Worm (Caenorhabditis elegans) whole organism, young adult: ENCODE data around the gene Y41D4A.3.
A peak's percentile ranks its signal among the peaks of the same experiment; 100 is the strongest.

Source experiments
- B0035.1 ChIP-seq: sonication (generic microtip); optimal IDR thresholded peaks from 2 replicates; lab custom pipeline; 2016; ENCODE audit warnings: missing genetic modification characterization, mild to moderate bottlenecking, missing compliant biosample characterization, missing genotype, missing genetic modification reagents
- C06A6.2 ChIP-seq: fragments of 200-800 bp; sonication (Bioruptor generic); conservative IDR thresholded peaks from 2 replicates; pipeline ENCODE4 v1.3.6; 2022; ENCODE audit warnings: missing genetic modification characterization, missing compliant biosample characterization
- C17E4.6 ChIP-seq: fragments of 200-800 bp; sonication (Bioruptor generic); IDR thresholded peaks from 2 replicates; pipeline ENCODE4 v1.3.6; 2022; ENCODE audit warnings: missing genetic modification reagents, missing genetic modification characterization, missing compliant biosample characterization
- F23B12.7 ChIP-seq: sonication (generic microtip); optimal IDR thresholded peaks from 2 replicates; lab custom pipeline; 2017; ENCODE audit warnings: missing genetic modification characterization, mild to moderate bottlenecking, missing compliant biosample characterization, antibody characterized with exemption, moderate library complexity; ENCODE audit not compliant: insufficient read depth
- F33H1.4 ChIP-seq: fragments of 200-800 bp; sonication (Bioruptor generic); IDR thresholded peaks from 2 replicates; pipeline ENCODE4 v1.3.6; 2022; ENCODE audit warnings: missing genetic modification reagents, missing genetic modification characterization, missing compliant biosample characterization
- F55B11.4 ChIP-seq: sonication (generic microtip); optimal IDR thresholded peaks from 2 replicates; lab custom pipeline; 2016; ENCODE audit warnings: missing compliant biosample characterization, missing genetic modification characterization, borderline replicate concordance; ENCODE audit not compliant: insufficient read depth
- T07F8.4 ChIP-seq: sonication (generic microtip); optimal IDR thresholded peaks from 2 replicates; lab custom pipeline; 2016; ENCODE audit warnings: mild to moderate bottlenecking, missing genetic modification characterization, moderate library complexity, missing compliant biosample characterization
- ZK185.1 ChIP-seq: sonication (generic microtip); optimal IDR thresholded peaks from 2 replicates; lab custom pipeline; 2016; ENCODE audit warnings: mild to moderate bottlenecking, missing genetic modification characterization, missing compliant biosample characterization; ENCODE audit not compliant: poor library complexity, severe bottlenecking
- aptf-2 ChIP-seq: fragments of 200-800 bp; sonication (Bioruptor generic); conservative IDR thresholded peaks from 2 replicates; pipeline ENCODE4 v1.3.6; 2022; ENCODE audit warnings: missing genetic modification reagents, missing genetic modification characterization, missing compliant biosample characterization
- athp-1 ChIP-seq: sonication (generic microtip); optimal IDR thresholded peaks from 2 replicates; lab custom pipeline; 2017; ENCODE audit warnings: mild to moderate bottlenecking, missing genetic modification characterization, missing compliant biosample characterization
- attf-5 ChIP-seq: fragments of 200-800 bp; sonication (Bioruptor generic); optimal IDR thresholded peaks from 2 replicates; lab custom pipeline; 2018; ENCODE audit warnings: mild to moderate bottlenecking, missing genetic modification characterization, missing compliant biosample characterization
- attf-6 ChIP-seq: fragments of 200-800 bp; sonication (Bioruptor generic); IDR thresholded peaks from 2 replicates; pipeline ENCODE4 v1.3.6; 2022; ENCODE audit warnings: missing genetic modification reagents, missing genetic modification characterization, missing compliant biosample characterization
- bed-2 ChIP-seq: fragments of 200-800 bp; sonication (Bioruptor generic); IDR thresholded peaks from 2 replicates; pipeline ENCODE4 v1.3.6; 2022; ENCODE audit warnings: missing genetic modification reagents, missing genetic modification characterization, missing compliant biosample characterization
- ccch-3 ChIP-seq: fragments of 200-800 bp; sonication (Bioruptor generic); optimal IDR thresholded peaks from 2 replicates; lab custom pipeline; 2018; ENCODE audit warnings: mild to moderate bottlenecking, missing genetic modification characterization, missing compliant biosample characterization
- cebp-1 ChIP-seq, 2 experiments: fragments of 200-800 bp in 1 of 2; sonication (Bioruptor generic) in 1 of 2; sonication (generic microtip) in 1 of 2; IDR thresholded peaks in 1 of 2; optimal IDR thresholded peaks in 1 of 2; 2 replicates each; pipeline versions ENCODE4 v1.3.6 to Lab custom; 2017 to 2022; ENCODE audit warnings: missing compliant biosample characterization in 2 of 2, missing genetic modification characterization in 2 of 2, mild to moderate bottlenecking in 1 of 2, missing genetic modification reagents in 1 of 2, moderate library complexity in 1 of 2
- ceh-100 ChIP-seq: fragments of 200-800 bp; sonication (Bioruptor generic); IDR thresholded peaks from 2 replicates; pipeline ENCODE4 v1.3.6; 2022; ENCODE audit warnings: missing genetic modification reagents, missing genetic modification characterization, missing compliant biosample characterization
- ceh-40 ChIP-seq: fragments of 200-800 bp; sonication (Bioruptor generic); IDR thresholded peaks from 2 replicates; pipeline ENCODE4 v1.3.6; 2022; ENCODE audit warnings: missing genetic modification characterization, missing compliant biosample characterization
- ceh-79 ChIP-seq: sonication (generic microtip); optimal IDR thresholded peaks from 2 replicates; lab custom pipeline; 2017; ENCODE audit warnings: mild to moderate bottlenecking, missing genetic modification characterization, missing compliant biosample characterization
- die-1 ChIP-seq: sonication (generic microtip); optimal IDR thresholded peaks from 2 replicates; lab custom pipeline; 2016; ENCODE audit warnings: missing genotype, mild to moderate bottlenecking, missing genetic modification characterization, missing compliant biosample characterization
- dox-1 ChIP-seq: fragments of 200-800 bp; sonication (Bioruptor generic); IDR thresholded peaks from 2 replicates; pipeline ENCODE4 v1.3.6; 2022; ENCODE audit warnings: missing genetic modification reagents, missing genetic modification characterization, missing compliant biosample characterization
- egl-18 ChIP-seq: fragments of 200-800 bp; sonication (Bioruptor generic); IDR thresholded peaks from 2 replicates; pipeline ENCODE4 v1.3.6; 2022; ENCODE audit warnings: missing genetic modification reagents, missing genetic modification characterization, missing compliant biosample characterization
- ekl-4 ChIP-seq: fragments of 200-800 bp; sonication (Bioruptor generic); IDR thresholded peaks from 2 replicates; pipeline ENCODE4 v1.3.6; 2022; ENCODE audit warnings: missing genetic modification reagents, missing genetic modification characterization, missing compliant biosample characterization
- fkh-3 ChIP-seq: sonication (generic microtip); optimal IDR thresholded peaks from 2 replicates; lab custom pipeline; 2016; ENCODE audit warnings: mild to moderate bottlenecking, missing genetic modification characterization, missing compliant biosample characterization
- hlh-12 ChIP-seq: sonication (generic microtip); optimal IDR thresholded peaks from 2 replicates; lab custom pipeline; 2016; ENCODE audit warnings: missing genetic modification characterization, missing compliant biosample characterization
- hlh-26 ChIP-seq: fragments of 200-800 bp; sonication (Bioruptor generic); conservative IDR thresholded peaks from 2 replicates; pipeline ENCODE4 v1.3.6; 2022; ENCODE audit warnings: missing genetic modification reagents, missing genetic modification characterization, missing compliant biosample characterization
- hmg-20 ChIP-seq: fragments of 200-800 bp; sonication (Bioruptor generic); IDR thresholded peaks from 2 replicates; pipeline ENCODE4 v1.3.6; 2022; ENCODE audit warnings: missing genetic modification reagents, missing genetic modification characterization, missing compliant biosample characterization
- hsf-1 ChIP-seq: fragments of 200-800 bp; sonication (Bioruptor generic); IDR thresholded peaks from 2 replicates; pipeline ENCODE4 v1.3.6; 2022; ENCODE audit warnings: missing genetic modification reagents, missing genetic modification characterization, missing compliant biosample characterization
- let-526 ChIP-seq: fragments of 200-800 bp; sonication (Bioruptor generic); IDR thresholded peaks from 2 replicates; pipeline ENCODE4 v1.3.6; 2022; ENCODE audit warnings: missing genetic modification reagents, missing genetic modification characterization, missing compliant biosample characterization
- lin-35 ChIP-seq, 3 experiments: fragments of 150-350 bp in 2 of 3; sonication (generic microtip) in 1 of 3; optimal IDR thresholded peaks; 2 replicates each; lab custom pipeline; 2014 to 2018; ENCODE audit warnings: missing biosample characterization in 3 of 3, missing genetic modification characterization in 3 of 3, missing genetic modification reagents in 3 of 3
- lsl-1 ChIP-seq: fragments of 200-800 bp; sonication (Bioruptor generic); optimal IDR thresholded peaks from 2 replicates; lab custom pipeline; 2018; ENCODE audit warnings: mild to moderate bottlenecking, missing genetic modification characterization, moderate library complexity, missing compliant biosample characterization
- madf-10 ChIP-seq: sonication (generic microtip); optimal IDR thresholded peaks from 2 replicates; lab custom pipeline; 2016; ENCODE audit warnings: mild to moderate bottlenecking, missing genetic modification characterization, missing compliant biosample characterization
- mcd-1 ChIP-seq: fragments of 200-800 bp; sonication (Bioruptor generic); IDR thresholded peaks from 2 replicates; pipeline ENCODE4 v1.3.6; 2022; ENCODE audit warnings: missing genetic modification reagents, missing genetic modification characterization, missing compliant biosample characterization
- mel-28 ChIP-seq: sonication (generic microtip); optimal IDR thresholded peaks from 2 replicates; lab custom pipeline; 2016; ENCODE audit warnings: borderline replicate concordance, mild to moderate bottlenecking, missing genetic modification characterization, missing compliant biosample characterization
- mes-4 ChIP-seq: sonication (generic microtip); optimal IDR thresholded peaks from 2 replicates; lab custom pipeline; 2016; ENCODE audit warnings: missing genotype, missing genetic modification characterization, missing compliant biosample characterization
- mxl-1 ChIP-seq: sonication (generic microtip); optimal IDR thresholded peaks from 2 replicates; lab custom pipeline; 2016; ENCODE audit warnings: missing genetic modification characterization, missing compliant biosample characterization
- nfya-2 ChIP-seq: fragments of 200-800 bp; sonication (Bioruptor generic); IDR thresholded peaks from 2 replicates; pipeline ENCODE4 v1.3.6; 2022; ENCODE audit warnings: missing genetic modification reagents, missing genetic modification characterization, missing compliant biosample characterization
- nfyb-1 ChIP-seq: fragments of 200-800 bp; sonication (Bioruptor generic); IDR thresholded peaks from 2 replicates; pipeline ENCODE4 v1.3.6; 2022; ENCODE audit warnings: missing genetic modification reagents, missing genetic modification characterization, missing compliant biosample characterization
- nhr-120 ChIP-seq: fragments of 200-800 bp; sonication (Bioruptor generic); IDR thresholded peaks from 2 replicates; pipeline ENCODE4 v1.3.6; 2022; ENCODE audit warnings: missing genetic modification characterization, missing compliant biosample characterization
- nhr-179 ChIP-seq: sonication (generic microtip); optimal IDR thresholded peaks from 2 replicates; lab custom pipeline; 2016; ENCODE audit warnings: mild to moderate bottlenecking, missing genetic modification characterization, missing compliant biosample characterization
- pbrm-1 ChIP-seq: fragments of 200-800 bp; sonication (Bioruptor generic); IDR thresholded peaks from 2 replicates; pipeline ENCODE4 v1.3.6; 2022; ENCODE audit warnings: missing genetic modification reagents, missing genetic modification characterization, missing compliant biosample characterization
- rpc-1 ChIP-seq, 2 experiments: fragments of 150-350 bp in 1 of 2; sonication (generic microtip) in 1 of 2; optimal IDR thresholded peaks; 2 replicates each; lab custom pipeline; 2014 to 2018; ENCODE audit warnings: missing biosample characterization in 1 of 2, missing genetic modification characterization in 1 of 2, missing genetic modification reagents in 1 of 2, missing genotype in 1 of 2
- snpc-1.1 ChIP-seq: sonication (generic microtip); optimal IDR thresholded peaks from 2 replicates; lab custom pipeline; 2017; ENCODE audit warnings: missing genetic modification characterization, mild to moderate bottlenecking, missing compliant biosample characterization, antibody characterized with exemption, moderate library complexity, missing genotype, missing genetic modification reagents; ENCODE audit not compliant: insufficient read depth
- sptf-2 ChIP-seq: fragments of 200-800 bp; sonication (Bioruptor generic); optimal IDR thresholded peaks from 2 replicates; lab custom pipeline; 2018; ENCODE audit warnings: mild to moderate bottlenecking, missing genetic modification characterization, missing compliant biosample characterization
- tlf-1 ChIP-seq: fragments of 200-800 bp; sonication (Bioruptor generic); optimal IDR thresholded peaks from 2 replicates; lab custom pipeline; 2018; ENCODE audit warnings: mild to moderate bottlenecking, missing genetic modification characterization, missing compliant biosample characterization
- unc-62 ChIP-seq: fragments of 150-350 bp; optimal IDR thresholded peaks from 2 replicates; lab custom pipeline; 2014; ENCODE audit warnings: missing biosample characterization, missing genetic modification reagents, missing genetic modification characterization
- ztf-22 ChIP-seq: fragments of 200-800 bp; sonication (Bioruptor generic); optimal IDR thresholded peaks from 2 replicates; lab custom pipeline; 2018; ENCODE audit warnings: mild to moderate bottlenecking, missing genetic modification characterization, moderate library complexity, missing compliant biosample characterization
- ztf-25 ChIP-seq: fragments of 200-800 bp; sonication (Bioruptor generic); IDR thresholded peaks from 2 replicates; pipeline ENCODE4 v1.3.6; 2022; ENCODE audit warnings: missing genetic modification reagents, missing genetic modification characterization, missing compliant biosample characterization

The Y41D4A.3 gene

DNA sequence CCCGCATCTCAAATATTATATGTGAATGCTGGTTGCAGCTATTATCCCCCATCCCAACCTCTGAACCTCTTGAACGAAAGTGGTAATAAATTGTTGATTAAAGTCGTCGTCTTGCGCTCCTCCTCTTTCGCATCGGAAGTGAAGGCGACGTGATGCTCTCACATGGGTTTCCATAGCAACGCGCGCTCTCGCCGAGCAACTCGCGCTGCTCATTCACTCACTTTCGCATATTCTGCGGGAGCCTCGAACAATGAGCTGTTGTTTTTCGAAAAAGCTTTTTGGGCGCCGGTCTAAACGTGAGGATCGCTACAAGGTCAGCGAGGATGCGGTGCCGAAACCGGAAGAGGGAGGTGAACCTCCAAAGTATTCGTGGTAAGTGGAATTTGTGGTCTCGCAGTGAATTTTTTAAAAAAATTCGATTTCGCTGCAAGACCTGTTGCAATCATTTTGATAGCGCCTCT lies 42.5 kb upstream of the Y41D4A.3 start, which contains the start of gene rpi-2:
Gene rpi-2 (plus strand): TSS at position 234 of the 461 bp plus-strand sequence.
- peak; percentile 97 for TF ChIP-seq athp-1 (tag; lab: Kevin White, UChicago)
- no peak for TF ChIP-seq ztf-25
- no peak for TF ChIP-seq madf-10 (tag; lab: Kevin White, UChicago)
- TF ChIP-seq nfya-2 (GFP tag; lab: Robert Waterston, UW), result 0 out of 2 replicates have a peak, but pooled peaks have one; percentile 14
- TF ChIP-seq snpc-1.1, result peak; percentile 21
- TF ChIP-seq hlh-12 (tag; lab: Kevin White, UChicago), result no peak
- TF ChIP-seq sptf-2 (GFP tag; lab: Kevin White, UChicago), result no peak
- TF ChIP-seq hmg-20 (GFP tag; lab: Robert Waterston, UW), result peak; percentile 78
- TF ChIP-seq ztf-22 (GFP tag; lab: Kevin White, UChicago), result no peak
- peak; percentile 68 for TF ChIP-seq lsl-1
- TF ChIP-seq rpc-1 (optimal IDR thresholded peaks at IDR 0.05; lab: Kevin White, UChicago), result no peak
- TF ChIP-seq rpc-1 (tag; optimal IDR thresholded peaks at IDR 0.05; lab: Kevin White, UChicago), result no peak
- TF ChIP-seq B0035.1 (tag; lab: Kevin White, UChicago), result peak; percentile 80
- 0 out of 2 replicates have a peak, but pooled peaks have one; percentile 75 for TF ChIP-seq nhr-120 (GFP tag; lab: Robert Waterston, UW)
- TF ChIP-seq nhr-179 (tag; lab: Kevin White, UChicago), result no peak
- TF ChIP-seq egl-18 (GFP tag; lab: Robert Waterston, UW), result 0 out of 2 replicates have a peak, but pooled peaks have one; percentile 36
- no peak for TF ChIP-seq unc-62 (GFP tag; lab: Kevin White, UChicago)
- peak; percentile 83 for TF ChIP-seq pbrm-1
- peak; percentile 71 for TF ChIP-seq die-1
- peak; percentile 83 for TF ChIP-seq ceh-79
- no peak for TF ChIP-seq F23B12.7 (tag; lab: Kevin White, UChicago)
- peak; percentile 90 for TF ChIP-seq attf-6 (GFP tag; lab: Robert Waterston, UW)
- peak; percentile 90 for TF ChIP-seq C17E4.6 (GFP tag; lab: Robert Waterston, UW)
- peak in 2 of 3 experiments; percentile 21 to 53 for TF ChIP-seq lin-35 (GFP tag; optimal IDR thresholded peaks at IDR 0.05; lab: Kevin White, UChicago)
- TF ChIP-seq hsf-1 (GFP tag; lab: Robert Waterston, UW), result peak; percentile 86
- no peak for TF ChIP-seq ccch-3 (GFP tag; lab: Kevin White, UChicago)
- TF ChIP-seq F55B11.4 (tag; lab: Kevin White, UChicago), result no peak
- TF ChIP-seq ekl-4 (GFP tag; lab: Robert Waterston, UW), result peak; percentile 96
- TF ChIP-seq ceh-40 (GFP tag; lab: Robert Waterston, UW), result peak; percentile 94
- peak; percentile 81 for TF ChIP-seq fkh-3 (tag; lab: Kevin White, UChicago)
- TF ChIP-seq ZK185.1 (tag; lab: Kevin White, UChicago), result no peak
- TF ChIP-seq bed-2, result no peak
- TF ChIP-seq nfyb-1, result peak; percentile 90
- TF ChIP-seq aptf-2 (GFP tag; lab: Robert Waterston, UW), result 0 out of 2 replicates have a peak, but pooled peaks have one; percentile 41
- peak; percentile 60 for TF ChIP-seq mes-4 (tag; lab: Kevin White, UChicago)
- TF ChIP-seq dox-1, result peak; percentile 82
- peak; percentile 62 for TF ChIP-seq F33H1.4 (GFP tag; lab: Robert Waterston, UW)
- no peak for TF ChIP-seq C06A6.2 (GFP tag; lab: Robert Waterston, UW)
- TF ChIP-seq ceh-100 (GFP tag; lab: Robert Waterston, UW), result peak; percentile 83
- TF ChIP-seq mxl-1 (tag; lab: Kevin White, UChicago), result peak; percentile 83
- TF ChIP-seq T07F8.4, result peak; percentile 71
- peak; percentile 86 for TF ChIP-seq mcd-1
- peak; percentile 63 for TF ChIP-seq attf-5 (GFP tag; lab: Kevin White, UChicago)
- 0 out of 2 replicates have a peak, but pooled peaks have one; percentile 70 for TF ChIP-seq hlh-26 (GFP tag; lab: Robert Waterston, UW)
- TF ChIP-seq tlf-1 (GFP tag; lab: Kevin White, UChicago), result peak; percentile 92
- TF ChIP-seq let-526, result 0 out of 2 replicates have a peak, but pooled peaks have one; percentile 59
- no peak for TF ChIP-seq cebp-1 (GFP tag; IDR thresholded peaks at IDR 0.05; lab: Robert Waterston, UW)
- TF ChIP-seq cebp-1 (tag; optimal IDR thresholded peaks at IDR 0.05; lab: Kevin White, UChicago), result peak; percentile 74
- no peak for TF ChIP-seq mel-28 (tag; lab: Kevin White, UChicago)
